Fruit fly (Drosophila melanogaster): ENCODE results near the gene INPP5E.

Gene INPP5E

dm6 chr3L:12266343-12267287 is 10.8 kb upstream of the INPP5E start, which contains the start of gene app (continued):
- TF ChIP-seq sr (GFP tag; IDR thresholded peaks at IDR 0.05) (peak; percentile 86; the same call in 2 of the 3 replicates), zen (tag; optimal IDR thresholded peaks at IDR 0.05) (peak; percentile 84), inv (GFP tag; IDR thresholded peaks at IDR 0.05; ENCODE audit: partially characterized antibody) (peak; percentile 13; the same call in 1 of the 2 replicates), CG31365 (tag; optimal IDR thresholded peaks at IDR 0.05) (peak; percentile 70), toy (GFP tag; IDR thresholded peaks at IDR 0.05) (peak; percentile 72; the same call in 1 of the 2 replicates), slou (GFP tag; optimal IDR thresholded peaks at IDR 0.05) (no peak), gce (GFP tag; IDR thresholded peaks at IDR 0.05) (peak; percentile 86), CG14667 (GFP tag; IDR thresholded peaks at IDR 0.05) (peak; percentile 83; the same call in 1 of the 2 replicates), Dek (tag; optimal IDR thresholded peaks at IDR 0.05) (peak; percentile 69), CkIIα-i1 (GFP tag; IDR thresholded peaks at IDR 0.05) (no peak), CG7928 (GFP tag; optimal IDR thresholded peaks at IDR 0.05) (peak; percentile 31), maf-S (GFP tag; optimal IDR thresholded peaks at IDR 0.05) (peak; percentile 73), CG15479 (GFP tag; optimal IDR thresholded peaks at IDR 0.05) (no peak), Six4 (GFP tag; optimal IDR thresholded peaks at IDR 0.05) (peak; percentile 70), CG9215 (GFP tag; IDR thresholded peaks at IDR 0.05) (no peak; the same call in 1 of the 2 replicates), ttk (GFP tag; IDR thresholded peaks at IDR 0.05) (peak; percentile 90; the same call in 1 of the 2 replicates), CG9437 (GFP tag; optimal IDR thresholded peaks at IDR 0.05) (peak; percentile 80), pita (GFP tag; optimal IDR thresholded peaks at IDR 0.05) (no peak), CG1024 (GFP tag; IDR thresholded peaks at IDR 0.05) (peak; percentile 78), salm (tag; optimal IDR thresholded peaks at IDR 0.05) (peak; percentile 71), CTCF (GFP tag; optimal IDR thresholded peaks at IDR 0.05) (peak; percentile 50), CG1792 (GFP tag; optimal IDR thresholded peaks at IDR 0.05) (peak; percentile 37), ind (GFP tag; optimal IDR thresholded peaks at IDR 0.05) (peak; percentile 81), gt (GFP tag; IDR thresholded peaks at IDR 0.05) (peak; percentile 75), CG6683 (GFP tag; optimal IDR thresholded peaks at IDR 0.05) (peak; percentile 55), Dll (GFP tag; IDR thresholded peaks at IDR 0.05; ENCODE audit: partially characterized antibody) (no peak), CG10959 (GFP tag; IDR thresholded peaks at IDR 0.05) (peak; percentile 65; the same call in 1 of the 2 replicates), klu (GFP tag; IDR thresholded peaks at IDR 0.05) (peak; percentile 69), cg (GFP tag; optimal IDR thresholded peaks at IDR 0.05) (peak; percentile 83), knrl (GFP tag; IDR thresholded peaks at IDR 0.05; ENCODE audit: partially characterized antibody) (no peak), cas (GFP tag; IDR thresholded peaks at IDR 0.05) (peak; percentile 44; the same call in 1 of the 2 replicates), CG14441 (GFP tag; IDR thresholded peaks at IDR 0.05) (peak; percentile 90), Camta (GFP tag; optimal IDR thresholded peaks at IDR 0.05) (peak; percentile 62), CG11696 (GFP tag; IDR thresholded peaks at IDR 0.05) (peak; percentile 81), CG11723 (GFP tag; optimal IDR thresholded peaks at IDR 0.05) (peak; percentile 74), chinmo (GFP tag; IDR thresholded peaks at IDR 0.05; ENCODE audit: partially characterized antibody) (no peak), dati (GFP tag; IDR thresholded peaks at IDR 0.05) (peak; percentile 43; the same call in 1 of the 2 replicates), CG15269 (tag; optimal IDR thresholded peaks at IDR 0.05) (peak; percentile 90), ase (GFP tag; IDR thresholded peaks at IDR 0.05) (peak; percentile 88), Bteb2 (GFP tag; optimal IDR thresholded peaks at IDR 0.05) (peak; percentile 30), CG18764 (GFP tag; optimal IDR thresholded peaks at IDR 0.05) (peak; percentile 61), MESR4 (GFP tag; optimal IDR thresholded peaks at IDR 0.05) (peak; percentile 2), caup (GFP tag; optimal IDR thresholded peaks at IDR 0.05; ENCODE audit: severe bottlenecking) (peak; percentile 89), BEAF-32 (GFP tag; optimal IDR thresholded peaks at IDR 0.05) (peak; percentile 23), CG12769 (tag; optimal IDR thresholded peaks at IDR 0.05) (peak; percentile 90), Atf-2 (GFP tag; optimal IDR thresholded peaks at IDR 0.05) (peak; percentile 76), NC2β (GFP tag; optimal IDR thresholded peaks at IDR 0.05) (peak; percentile 71), Doc2 (GFP tag; IDR thresholded peaks at IDR 0.05) (no peak)

All from whole organism, embryonic.